Worm (Caenorhabditis elegans) whole organism, L2 larva: ENCODE data around the gene dod-17.

ENCODE experiments used
- C34F6.9 ChIP-seq: fragments of 150-350 bp; optimal IDR thresholded peaks from 2 replicates; lab custom pipeline; 2014; ENCODE audit warnings: missing biosample characterization, missing genetic modification characterization
- Y55F3AM.14 ChIP-seq: fragments of 200-800 bp; sonication (Bioruptor generic); optimal IDR thresholded peaks from 2 replicates; lab custom pipeline; 2018; ENCODE audit warnings: mild to moderate bottlenecking, missing genetic modification characterization, missing compliant biosample characterization
- aly-2 ChIP-seq: fragments of 150-350 bp; optimal IDR thresholded peaks from 2 replicates; lab custom pipeline; 2014; ENCODE audit warnings: missing biosample characterization, missing genetic modification characterization
- ceh-82 ChIP-seq: fragments of 150-350 bp; optimal IDR thresholded peaks from 2 replicates; lab custom pipeline; 2014; ENCODE audit warnings: missing biosample characterization, missing genetic modification characterization
- elt-1 ChIP-seq: fragments of 150-350 bp; optimal IDR thresholded peaks from 2 replicates; lab custom pipeline; 2014; ENCODE audit warnings: missing biosample characterization, missing genetic modification characterization
- elt-3 ChIP-seq: sonication (generic microtip); optimal IDR thresholded peaks from 2 replicates; lab custom pipeline; 2017; ENCODE audit warnings: missing biosample characterization, missing genetic modification characterization
- fos-1 ChIP-seq: fragments of 150-350 bp; optimal IDR thresholded peaks from 2 replicates; lab custom pipeline; 2014; ENCODE audit warnings: missing biosample characterization, missing genetic modification characterization
- nhr-237 ChIP-seq: fragments of 150-350 bp; optimal IDR thresholded peaks from 2 replicates; lab custom pipeline; 2014; ENCODE audit warnings: missing biosample characterization, missing genetic modification characterization
- nhr-25 ChIP-seq: fragments of 150-350 bp; sonication (generic microtip); optimal IDR thresholded peaks from 3 replicates; lab custom pipeline; 2014; ENCODE audit warnings: missing biosample characterization, missing genetic modification characterization
- skn-1 ChIP-seq: sonication (generic microtip); optimal IDR thresholded peaks from 2 replicates; lab custom pipeline; 2017; ENCODE audit warnings: missing biosample characterization, missing genetic modification characterization
- sma-3 ChIP-seq: sonication (generic microtip); optimal IDR thresholded peaks from 2 replicates; lab custom pipeline; 2016; ENCODE audit warnings: missing genetic modification reagents, missing genetic modification characterization, missing compliant biosample characterization
- sma-9 ChIP-seq, 2 experiments: fragments of 150-350 bp in 1 of 2; sonication (generic microtip) in 1 of 2; optimal IDR thresholded peaks; 2 replicates each; lab custom pipeline; 2014 to 2016; ENCODE audit warnings: missing genetic modification characterization in 2 of 2, mild to moderate bottlenecking in 1 of 2, missing biosample characterization in 1 of 2, missing compliant biosample characterization in 1 of 2, missing genetic modification reagents in 1 of 2, moderate library complexity in 1 of 2
- zag-1 ChIP-seq: fragments of 150-350 bp; optimal IDR thresholded peaks from 2 replicates; lab custom pipeline; 2014; ENCODE audit warnings: missing biosample characterization, missing genetic modification characterization
- ztf-11 ChIP-seq: sonication (generic microtip); optimal IDR thresholded peaks from 2 replicates; lab custom pipeline; 2017; ENCODE audit warnings: missing biosample characterization, missing genetic modification characterization

- no peak for TF ChIP-seq ceh-82
- no peak for TF ChIP-seq ztf-11 (tag; lab: Kevin White, UChicago)
- no peak for TF ChIP-seq Y55F3AM.14 (GFP tag; lab: Kevin White, UChicago)
- TF ChIP-seq sma-3 (GFP tag; lab: Kevin White, UChicago) = peak; percentile 52
- no peak for TF ChIP-seq C34F6.9 (tag; lab: Kevin White, UChicago)
- no peak for TF ChIP-seq elt-3
- peak; percentile 90 for TF ChIP-seq fos-1 (tag; lab: Kevin White, UChicago)
- TF ChIP-seq elt-1 (tag; lab: Kevin White, UChicago) = no peak
- no peak for TF ChIP-seq aly-2 (tag; lab: Kevin White, UChicago)
- TF ChIP-seq skn-1 (tag; lab: Kevin White, UChicago) = no peak
- TF ChIP-seq sma-9 (GFP tag; optimal IDR thresholded peaks at IDR 0.05; lab: Kevin White, UChicago) = peak; percentile 67
- TF ChIP-seq sma-9 (tag; optimal IDR thresholded peaks at IDR 0.05; lab: Kevin White, UChicago) = no peak
- no peak for TF ChIP-seq zag-1 (tag; lab: Kevin White, UChicago)
- TF ChIP-seq nhr-25 = no peak
- TF ChIP-seq nhr-237 (tag; lab: Kevin White, UChicago) = no peak
Observed at ce11 chrIV:12936221-12936776, 39.8 kb upstream of the dod-17 start, which contains the start of the genes cld-1 and dod-21.
